Worm (Caenorhabditis elegans) whole organism, L1 larva: Measurements from ENCODE around the gene C26E6.1.
A peak's percentile ranks its signal among the peaks of the same experiment; 100 is the strongest.

ENCODE experiments used
- F16B12.6 ChIP-seq: fragments of 150-350 bp; optimal IDR thresholded peaks from 2 replicates; lab custom pipeline; 2014; ENCODE audit warnings: missing biosample characterization, missing genetic modification characterization
- Y116A8C.19 ChIP-seq: sonication (generic microtip); optimal IDR thresholded peaks from 2 replicates; lab custom pipeline; 2016; ENCODE audit warnings: missing compliant biosample characterization, missing genetic modification characterization, borderline replicate concordance
- alr-1 ChIP-seq: fragments of 200-800 bp; sonication (Bioruptor generic); optimal IDR thresholded peaks from 2 replicates; lab custom pipeline; 2018; ENCODE audit warnings: borderline replicate concordance, mild to moderate bottlenecking, missing genetic modification characterization, missing compliant biosample characterization
- aly-2 ChIP-seq: fragments of 150-350 bp; optimal IDR thresholded peaks from 2 replicates; lab custom pipeline; 2014; ENCODE audit warnings: missing biosample characterization, missing genetic modification characterization
- blmp-1 ChIP-seq: fragments of 150-350 bp; optimal IDR thresholded peaks from 2 replicates; lab custom pipeline; 2014; ENCODE audit warnings: missing biosample characterization, missing genetic modification characterization
- ceh-63 ChIP-seq: fragments of 200-800 bp; sonication (Bioruptor generic); optimal IDR thresholded peaks from 2 replicates; lab custom pipeline; 2018; ENCODE audit warnings: mild to moderate bottlenecking, missing genetic modification characterization, missing compliant biosample characterization
- ceh-82 ChIP-seq, 3 experiments: fragments of 150-350 bp in 1 of 3; sonication (generic microtip) in 2 of 3; optimal IDR thresholded peaks; 2 replicates each; lab custom pipeline; 2014 to 2017; ENCODE audit warnings: missing biosample characterization in 3 of 3, missing genetic modification characterization in 3 of 3
- ces-1 ChIP-seq: fragments of 150-350 bp; optimal IDR thresholded peaks from 2 replicates; lab custom pipeline; 2014; ENCODE audit warnings: missing biosample characterization, missing genetic modification reagents, missing genetic modification characterization
- dpl-1 ChIP-seq, 3 experiments: fragments of 150-350 bp in 2 of 3; sonication (generic microtip) in 1 of 3; optimal IDR thresholded peaks; 2 replicates each; lab custom pipeline; 2014 to 2017; ENCODE audit warnings: missing biosample characterization in 3 of 3, missing genetic modification characterization in 3 of 3, missing genetic modification reagents in 3 of 3
- dsc-1 ChIP-seq: sonication (generic microtip); optimal IDR thresholded peaks from 2 replicates; lab custom pipeline; 2016; ENCODE audit warnings: mild to moderate bottlenecking, missing genetic modification characterization, missing compliant biosample characterization
- efl-1 ChIP-seq, 4 experiments: fragments of 150-350 bp; optimal IDR thresholded peaks in 3 of 4; peaks in 1 of 4; 1 replicate in 1 of 4; 2 replicates in 3 of 4; lab custom pipeline; 2014; ENCODE audit warnings: missing biosample characterization in 2 of 4, missing genetic modification characterization in 2 of 4, missing genetic modification reagents in 2 of 4
- elt-3 ChIP-seq, 6 experiments: fragments of 150-350 bp in 1 of 6; sonication (generic microtip); optimal IDR thresholded peaks; 2 replicates each; lab custom pipeline; 2017 to 2018; ENCODE audit warnings: missing biosample characterization in 6 of 6, missing genetic modification characterization in 6 of 6, inconsistent platforms in 1 of 6
- fkh-10 ChIP-seq: sonication (generic microtip); optimal IDR thresholded peaks from 2 replicates; lab custom pipeline; 2017; ENCODE audit warnings: missing biosample characterization, missing genetic modification reagents, missing genetic modification characterization
- fkh-4 ChIP-seq: sonication (generic microtip); optimal IDR thresholded peaks from 2 replicates; lab custom pipeline; 2016; ENCODE audit warnings: missing compliant biosample characterization, missing genetic modification characterization, borderline replicate concordance
- hlh-4 ChIP-seq: sonication (generic microtip); optimal IDR thresholded peaks from 2 replicates; lab custom pipeline; 2016; ENCODE audit warnings: mild to moderate bottlenecking, missing genetic modification characterization, missing compliant biosample characterization
- lin-15B ChIP-seq: fragments of 150-350 bp; sonication (generic microtip); optimal IDR thresholded peaks from 3 replicates; lab custom pipeline; 2014; ENCODE audit warnings: missing biosample characterization, missing genetic modification characterization
- lin-35 ChIP-seq, 2 experiments: fragments of 150-350 bp; optimal IDR thresholded peaks; 2 replicates each; lab custom pipeline; 2014; ENCODE audit warnings: missing biosample characterization in 2 of 2, missing genetic modification characterization in 2 of 2, missing genetic modification reagents in 2 of 2
- lsy-2 ChIP-seq, 2 experiments: fragments of 150-350 bp; optimal IDR thresholded peaks; 2 replicates each; lab custom pipeline; 2014; ENCODE audit warnings: missing biosample characterization in 2 of 2, missing genetic modification characterization in 2 of 2
- mdl-1 ChIP-seq, 2 experiments: fragments of 150-350 bp; optimal IDR thresholded peaks; 2 replicates each; lab custom pipeline; 2014 to 2017; ENCODE audit warnings: missing biosample characterization in 2 of 2, missing genetic modification characterization in 2 of 2, inconsistent platforms in 1 of 2
- mep-1 ChIP-seq: fragments of 150-350 bp; optimal IDR thresholded peaks from 2 replicates; lab custom pipeline; 2014; ENCODE audit warnings: missing biosample characterization, missing genetic modification characterization
- nhr-19 ChIP-seq: fragments of 200-800 bp; sonication (Bioruptor generic); conservative IDR thresholded peaks from 2 replicates; pipeline ENCODE4 v1.3.6; 2022; ENCODE audit warnings: missing genetic modification characterization, missing compliant biosample characterization
- nhr-20 ChIP-seq: sonication (generic microtip); optimal IDR thresholded peaks from 2 replicates; lab custom pipeline; 2016; ENCODE audit warnings: mild to moderate bottlenecking, missing genetic modification characterization, missing compliant biosample characterization
- nhr-237 ChIP-seq: fragments of 150-350 bp; optimal IDR thresholded peaks from 2 replicates; lab custom pipeline; 2014; ENCODE audit warnings: missing biosample characterization, missing genetic modification characterization
- nhr-47 ChIP-seq: sonication (generic microtip); optimal IDR thresholded peaks from 2 replicates; lab custom pipeline; 2016; ENCODE audit warnings: mild to moderate bottlenecking, missing genetic modification characterization, moderate library complexity, missing compliant biosample characterization
- nhr-71 ChIP-seq: sonication (generic microtip); optimal IDR thresholded peaks from 2 replicates; lab custom pipeline; 2016; ENCODE audit warnings: mild to moderate bottlenecking, missing genetic modification characterization, moderate library complexity, missing compliant biosample characterization
- nhr-84 ChIP-seq: sonication (generic microtip); optimal IDR thresholded peaks from 2 replicates; lab custom pipeline; 2017; ENCODE audit warnings: missing biosample characterization, missing genetic modification characterization
- nhr-85 ChIP-seq: sonication (generic microtip); peaks from one replicate; lab custom pipeline; 2016; ENCODE audit warnings: missing genetic modification characterization, inconsistent platforms, missing compliant biosample characterization
- nhr-90 ChIP-seq: sonication (generic microtip); optimal IDR thresholded peaks from 2 replicates; lab custom pipeline; 2016; ENCODE audit warnings: mild to moderate bottlenecking, missing genetic modification characterization, missing compliant biosample characterization; ENCODE audit not compliant: poor library complexity
- rnt-1 ChIP-seq: sonication (generic microtip); optimal IDR thresholded peaks from 2 replicates; lab custom pipeline; 2016; ENCODE audit warnings: mild to moderate bottlenecking, missing genetic modification characterization, moderate library complexity, missing compliant biosample characterization
- skn-1 ChIP-seq: fragments of 150-350 bp; optimal IDR thresholded peaks from 2 replicates; lab custom pipeline; 2014; ENCODE audit warnings: missing biosample characterization, missing genetic modification characterization
- snpc-4 ChIP-seq: fragments of 150-350 bp; optimal IDR thresholded peaks from 2 replicates; lab custom pipeline; 2014; ENCODE audit warnings: missing biosample characterization, missing genetic modification characterization
- snu-23 ChIP-seq: sonication (generic microtip); optimal IDR thresholded peaks from 2 replicates; lab custom pipeline; 2016; ENCODE audit warnings: missing genetic modification characterization, missing compliant biosample characterization
- sox-4 ChIP-seq: sonication (generic microtip); optimal IDR thresholded peaks from 2 replicates; lab custom pipeline; 2016; ENCODE audit warnings: missing genetic modification characterization, missing compliant biosample characterization
- sptf-1 ChIP-seq: fragments of 150-350 bp; optimal IDR thresholded peaks from 2 replicates; lab custom pipeline; 2014; ENCODE audit warnings: missing biosample characterization, missing genetic modification characterization
- swsn-7 ChIP-seq: sonication (generic microtip); optimal IDR thresholded peaks from 2 replicates; lab custom pipeline; 2016; ENCODE audit warnings: missing genetic modification characterization, missing compliant biosample characterization
- unc-62 ChIP-seq: fragments of 150-350 bp; optimal IDR thresholded peaks from 2 replicates; lab custom pipeline; 2014; ENCODE audit warnings: missing biosample characterization, missing genetic modification reagents, missing genetic modification characterization
- unc-86 ChIP-seq: sonication (generic microtip); optimal IDR thresholded peaks from 2 replicates; lab custom pipeline; 2016; ENCODE audit warnings: missing genetic modification characterization, missing compliant biosample characterization
- unc-98 ChIP-seq: fragments of 200-800 bp; sonication (Bioruptor generic); IDR thresholded peaks from 2 replicates; pipeline ENCODE4 v1.3.6; 2022; ENCODE audit warnings: missing genetic modification characterization, missing compliant biosample characterization
- vab-15 ChIP-seq: sonication (generic microtip); optimal IDR thresholded peaks from 2 replicates; lab custom pipeline; 2017; ENCODE audit warnings: missing genotype, mild to moderate bottlenecking, missing genetic modification characterization, missing compliant biosample characterization
- ztf-4 ChIP-seq: fragments of 150-350 bp; optimal IDR thresholded peaks from 2 replicates; lab custom pipeline; 2014; ENCODE audit warnings: missing biosample characterization, missing genetic modification characterization

Gene C26E6.1

ce11 chrIII:4932203-4932699, 24.4 kb upstream of the C26E6.1 start, which contains the start of the genes C26E6.12 and eri-9:
Gene C26E6.12, minus strand, starts transcription at chrIII:4932253.
Gene eri-9, plus strand, starts transcription at chrIII:4932450.
- TF ChIP-seq dpl-1 (GFP tag; optimal IDR thresholded peaks at IDR 0.05; lab: Kevin White, UChicago) = peak in 1 of 3 experiments; percentile 26
- TF ChIP-seq lsy-2 (tag; optimal IDR thresholded peaks at IDR 0.05; lab: Kevin White, UChicago) = no peak
- TF ChIP-seq, all 84 proteins: peak for 1

- TF ChIP-seq rnt-1 (peak; percentile 35), unc-62 (GFP tag; lab: Kevin White, UChicago) (no peak), nhr-71 (tag; lab: Kevin White, UChicago) (peak; percentile 45), swsn-7 (no peak), efl-1 (optimal IDR thresholded peaks at IDR 0.05; lab: Kevin White, UChicago) (peak; percentile 48 to 66), efl-1 (GFP tag; optimal IDR thresholded peaks at IDR 0.05 in 1 of 2; lab: Kevin White, UChicago) (peak; percentile 68 to 96), mep-1 (tag; lab: Kevin White, UChicago) (peak; percentile 47), nhr-85 (peak; percentile 2), dpl-1 (GFP tag; optimal IDR thresholded peaks at IDR 0.05; lab: Kevin White, UChicago) (peak; percentile 42 to 70 (median 59)), nhr-19 (no peak), lin-35 (GFP tag; optimal IDR thresholded peaks at IDR 0.05; lab: Kevin White, UChicago) (peak; percentile 60 to 69), blmp-1 (tag; lab: Kevin White, UChicago) (peak; percentile 18), vab-15 (tag; lab: Kevin White, UChicago) (no peak), lin-15B (peak; percentile 34), lsy-2 (tag; optimal IDR thresholded peaks at IDR 0.05; lab: Kevin White, UChicago) (peak; percentile 19 to 60), snu-23 (GFP tag; lab: Kevin White, UChicago) (peak; percentile 16), ceh-82 (tag; optimal IDR thresholded peaks at IDR 0.05; lab: Kevin White, UChicago) (peak in 1 of 3 experiments; percentile 11), nhr-47 (tag; lab: Kevin White, UChicago) (peak; percentile 49)
Measured at ce11 chrIII:4934896-4935628, 21.6 kb upstream of the C26E6.1 start, which contains the start of gene mrps-18C. Gene mrps-18C, plus strand, starts transcription at chrIII:4935578.

- TF ChIP-seq rnt-1 (no peak), nhr-20 (tag; lab: Kevin White, UChicago) (no peak), F16B12.6 (tag; lab: Kevin White, UChicago) (no peak), sptf-1 (tag; lab: Kevin White, UChicago) (no peak), nhr-90 (tag; lab: Kevin White, UChicago) (no peak), hlh-4 (tag; lab: Kevin White, UChicago) (no peak), snpc-4 (tag; lab: Kevin White, UChicago) (no peak), nhr-84 (tag; lab: Kevin White, UChicago) (no peak), nhr-237 (tag; lab: Kevin White, UChicago) (no peak), unc-86 (tag; lab: Kevin White, UChicago) (no peak)
Measured at ce11 chrIII:4937022-4937421, 19.6 kb upstream of the C26E6.1 start, which contains the start of gene fsn-1. Gene fsn-1, plus strand, starts transcription at chrIII:4937322.

- TF ChIP-seq aly-2 (no peak), efl-1 (optimal IDR thresholded peaks at IDR 0.05; lab: Kevin White, UChicago) (no peak), efl-1 (GFP tag; optimal IDR thresholded peaks at IDR 0.05 in 1 of 2; lab: Kevin White, UChicago) (peak in 1 of 2 experiments; percentile 35)
- TF ChIP-seq, all 84 proteins: peak for 1
Measured at ce11 chrIII:4939267-4939666, 17.4 kb upstream of the C26E6.1 start, which contains the start of gene rpb-2. Gene rpb-2, plus strand, starts transcription at chrIII:4939567.

- TF ChIP-seq dsc-1 (no peak), elt-3 (tag; optimal IDR thresholded peaks at IDR 0.05; lab: Kevin White, UChicago) (no peak), mdl-1 (tag; optimal IDR thresholded peaks at IDR 0.05; lab: Kevin White, UChicago) (no peak), aly-2 (no peak), alr-1 (tag; lab: Kevin White, UChicago) (no peak), skn-1 (tag; lab: Kevin White, UChicago) (no peak), dpl-1 (GFP tag; optimal IDR thresholded peaks at IDR 0.05; lab: Kevin White, UChicago) (no peak), nhr-90 (tag; lab: Kevin White, UChicago) (no peak), fkh-4 (no peak), nhr-20 (tag; lab: Kevin White, UChicago) (no peak), fkh-10 (no peak), blmp-1 (tag; lab: Kevin White, UChicago) (no peak), unc-98 (GFP tag; lab: Robert Waterston, UW) (no peak), ztf-4 (tag; lab: Kevin White, UChicago) (no peak), Y116A8C.19 (tag; lab: Kevin White, UChicago) (no peak), ceh-63 (no peak), sox-4 (tag; lab: Kevin White, UChicago) (no peak), ces-1 (GFP tag; lab: Kevin White, UChicago) (no peak), nhr-71 (tag; lab: Kevin White, UChicago) (no peak), nhr-19 (no peak)
Measured at ce11 chrIII:4944213-4944612, 12.5 kb upstream of the C26E6.1 start, which contains the start of gene ntl-9. Gene ntl-9, plus strand, starts transcription at chrIII:4944513.
